Fruit fly (Drosophila melanogaster) Kc167 (cell line): ENCODE measurements around the gene PolD3.

Source experiments
- Sin3A ChIP-seq: fragments of >200 bp; optimal IDR thresholded peaks from 2 replicates; lab custom pipeline; 2018; ENCODE audit warnings: missing external identifiers
- h ChIP-seq: fragments of >200 bp; optimal IDR thresholded peaks from 3 replicates; lab custom pipeline; 2018; ENCODE audit warnings: missing external identifiers
- psq ChIP-seq: fragments of >200 bp; optimal IDR thresholded peaks from 2 replicates; lab custom pipeline; 2017; ENCODE audit warnings: missing external identifiers

dm6 chr2L:15256249-15256648 lies at the start of gene PolD3, which contains the start of gene Uxt:
- TF ChIP-seq psq = no peak
- TF ChIP-seq Sin3A (lab: Kevin White, UChicago) = no peak
- no peak for TF ChIP-seq h (lab: Kevin White, UChicago)
